Worm (Caenorhabditis elegans) whole organism, late embryonic: ENCODE results near the gene fbxc-49.

Experiments used
- C38D4.7 ChIP-seq: fragments of 200-800 bp; sonication (Bioruptor generic); optimal IDR thresholded peaks from 2 replicates; lab custom pipeline; 2018; ENCODE audit warnings: mild to moderate bottlenecking, missing genetic modification characterization, moderate library complexity, missing compliant biosample characterization
- K02D7.2 ChIP-seq: sonication (generic microtip); optimal IDR thresholded peaks from 2 replicates; lab custom pipeline; 2017; ENCODE audit warnings: mild to moderate bottlenecking, missing genetic modification characterization, missing compliant biosample characterization
- K09A11.1 ChIP-seq: sonication (generic microtip); optimal IDR thresholded peaks from 2 replicates; lab custom pipeline; 2017; ENCODE audit warnings: antibody characterized with exemption, mild to moderate bottlenecking, missing genetic modification characterization, missing compliant biosample characterization; ENCODE audit not compliant: insufficient read depth
- ahr-1 ChIP-seq: sonication (generic microtip); optimal IDR thresholded peaks from 2 replicates; lab custom pipeline; 2016; ENCODE audit warnings: missing genetic modification characterization, missing compliant biosample characterization
- ama-1 ChIP-seq: fragments of 150-350 bp; optimal IDR thresholded peaks from 2 replicates; lab custom pipeline; 2014
- ceh-18 ChIP-seq: sonication (generic microtip); optimal IDR thresholded peaks from 2 replicates; lab custom pipeline; 2016; ENCODE audit warnings: missing genetic modification characterization, missing compliant biosample characterization
- ceh-19 ChIP-seq: fragments of 200-800 bp; sonication (Bioruptor generic); optimal IDR thresholded peaks from 2 replicates; lab custom pipeline; 2018; ENCODE audit warnings: mild to moderate bottlenecking, missing genetic modification characterization, missing compliant biosample characterization
- ceh-2 ChIP-seq: sonication (generic microtip); optimal IDR thresholded peaks from 2 replicates; lab custom pipeline; 2016; ENCODE audit warnings: missing genotype, missing genetic modification characterization, missing compliant biosample characterization
- ceh-24 ChIP-seq: sonication (generic microtip); optimal IDR thresholded peaks from 2 replicates; lab custom pipeline; 2016; ENCODE audit warnings: mild to moderate bottlenecking, missing genetic modification characterization, missing compliant biosample characterization
- ceh-30 ChIP-seq: fragments of 150-350 bp; optimal IDR thresholded peaks from 2 replicates; lab custom pipeline; 2014; ENCODE audit warnings: missing biosample characterization, missing genetic modification characterization
- ceh-34 ChIP-seq: sonication (generic microtip); optimal IDR thresholded peaks from 2 replicates; lab custom pipeline; 2016; ENCODE audit warnings: mild to moderate bottlenecking, missing genetic modification characterization, missing compliant biosample characterization
- ceh-6 ChIP-seq: fragments of 200-800 bp; sonication (Bioruptor generic); optimal IDR thresholded peaks from 2 replicates; lab custom pipeline; 2018; ENCODE audit warnings: mild to moderate bottlenecking, missing genetic modification characterization, missing compliant biosample characterization
- ceh-9 ChIP-seq: sonication (generic microtip); optimal IDR thresholded peaks from 2 replicates; lab custom pipeline; 2016; ENCODE audit warnings: mild to moderate bottlenecking, missing genetic modification characterization, inconsistent platforms, missing compliant biosample characterization
- che-1 ChIP-seq: sonication (generic microtip); optimal IDR thresholded peaks from 2 replicates; lab custom pipeline; 2016; ENCODE audit warnings: mild to moderate bottlenecking, missing genetic modification characterization, missing compliant biosample characterization
- dmd-4 ChIP-seq: sonication (generic microtip); optimal IDR thresholded peaks from 2 replicates; lab custom pipeline; 2016; ENCODE audit warnings: borderline replicate concordance, missing genetic modification characterization, missing compliant biosample characterization
- elt-2 ChIP-seq: sonication (generic microtip); optimal IDR thresholded peaks from 2 replicates; lab custom pipeline; 2016; ENCODE audit warnings: missing genetic modification reagents, missing genetic modification characterization, missing compliant biosample characterization
- ets-4 ChIP-seq: sonication (generic microtip); optimal IDR thresholded peaks from 2 replicates; lab custom pipeline; 2016; ENCODE audit warnings: missing genetic modification characterization, missing compliant biosample characterization
- fax-1 ChIP-seq: sonication (generic microtip); optimal IDR thresholded peaks from 2 replicates; lab custom pipeline; 2016; ENCODE audit warnings: missing genotype, missing genetic modification characterization, missing compliant biosample characterization
- fkh-6 ChIP-seq: sonication (generic microtip); optimal IDR thresholded peaks from 2 replicates; lab custom pipeline; 2016; ENCODE audit warnings: missing genetic modification characterization, missing compliant biosample characterization
- gmeb-2 ChIP-seq: sonication (generic microtip); optimal IDR thresholded peaks from 2 replicates; lab custom pipeline; 2016; ENCODE audit warnings: missing genetic modification characterization, inconsistent platforms, missing compliant biosample characterization
- hlh-15 ChIP-seq: sonication (generic microtip); optimal IDR thresholded peaks from 2 replicates; lab custom pipeline; 2016; ENCODE audit warnings: missing genetic modification characterization, missing compliant biosample characterization
- hlh-6 ChIP-seq: sonication (generic microtip); optimal IDR thresholded peaks from 2 replicates; lab custom pipeline; 2016; ENCODE audit warnings: missing genotype, missing genetic modification characterization, missing compliant biosample characterization
- hlh-8 ChIP-seq: sonication (generic microtip); optimal IDR thresholded peaks from 2 replicates; lab custom pipeline; 2016; ENCODE audit warnings: missing genotype, missing genetic modification characterization, missing compliant biosample characterization
- lim-6 ChIP-seq: sonication (generic microtip); optimal IDR thresholded peaks from 2 replicates; lab custom pipeline; 2016; ENCODE audit warnings: missing genetic modification characterization, missing compliant biosample characterization
- mec-3 ChIP-seq: sonication (generic microtip); optimal IDR thresholded peaks from 2 replicates; lab custom pipeline; 2016; ENCODE audit warnings: borderline replicate concordance, missing genetic modification characterization, missing compliant biosample characterization
- nhr-232 ChIP-seq: sonication (generic microtip); optimal IDR thresholded peaks from 2 replicates; lab custom pipeline; 2016; ENCODE audit warnings: missing genetic modification characterization, missing compliant biosample characterization
- odd-2 ChIP-seq: sonication (generic microtip); optimal IDR thresholded peaks from 2 replicates; lab custom pipeline; 2017; ENCODE audit warnings: antibody characterized with exemption, mild to moderate bottlenecking, missing genetic modification characterization, missing compliant biosample characterization
- pag-3 ChIP-seq: sonication (generic microtip); optimal IDR thresholded peaks from 2 replicates; lab custom pipeline; 2016; ENCODE audit warnings: missing compliant biosample characterization, missing genetic modification characterization, borderline replicate concordance
- pat-9 ChIP-seq: fragments of 200-800 bp; sonication (Bioruptor generic); optimal IDR thresholded peaks from 2 replicates; lab custom pipeline; 2018; ENCODE audit warnings: mild to moderate bottlenecking, missing genetic modification characterization, moderate library complexity, missing compliant biosample characterization
- pax-1 ChIP-seq: fragments of 150-350 bp; optimal IDR thresholded peaks from 2 replicates; lab custom pipeline; 2014; ENCODE audit warnings: missing biosample characterization, missing genetic modification characterization
- pha-4 ChIP-seq: fragments of 150-350 bp; optimal IDR thresholded peaks from 2 replicates; lab custom pipeline; 2018; ENCODE audit warnings: missing biosample characterization, missing genetic modification reagents, missing genetic modification characterization
- pqm-1 ChIP-seq: sonication (generic microtip); optimal IDR thresholded peaks from 2 replicates; lab custom pipeline; 2016; ENCODE audit warnings: missing genetic modification characterization, missing compliant biosample characterization
- pros-1 ChIP-seq: fragments of 150-350 bp; optimal IDR thresholded peaks from 2 replicates; lab custom pipeline; 2014; ENCODE audit warnings: missing biosample characterization, missing genetic modification reagents, missing genetic modification characterization
- ref-2 ChIP-seq: sonication (generic microtip); optimal IDR thresholded peaks from 2 replicates; lab custom pipeline; 2016; ENCODE audit warnings: missing genetic modification characterization, missing compliant biosample characterization
- sdc-2 ChIP-seq: sonication (generic microtip); optimal IDR thresholded peaks from 2 replicates; lab custom pipeline; 2016; ENCODE audit warnings: missing genotype, missing genetic modification characterization, missing compliant biosample characterization
- sox-2 ChIP-seq: fragments of 200-800 bp; sonication (Bioruptor generic); IDR thresholded peaks from 2 replicates; pipeline ENCODE4 v1.3.6; 2022; ENCODE audit warnings: missing genetic modification reagents, missing genetic modification characterization, missing compliant biosample characterization
- tbx-2 ChIP-seq: sonication (generic microtip); optimal IDR thresholded peaks from 2 replicates; lab custom pipeline; 2016; ENCODE audit warnings: missing genetic modification characterization, missing compliant biosample characterization
- tbx-7 ChIP-seq: sonication (generic microtip); optimal IDR thresholded peaks from 2 replicates; lab custom pipeline; 2016; ENCODE audit warnings: missing genotype, missing genetic modification characterization, missing compliant biosample characterization
- ttx-3 ChIP-seq: sonication (generic microtip); optimal IDR thresholded peaks from 2 replicates; lab custom pipeline; 2016; ENCODE audit warnings: missing genetic modification reagents, missing genetic modification characterization, missing compliant biosample characterization
- unc-86 ChIP-seq: sonication (generic microtip); optimal IDR thresholded peaks from 2 replicates; lab custom pipeline; 2016; ENCODE audit warnings: missing genetic modification characterization, missing compliant biosample characterization
- zip-5 ChIP-seq: sonication (generic microtip); optimal IDR thresholded peaks from 2 replicates; lab custom pipeline; 2016; ENCODE audit warnings: missing genetic modification characterization, missing compliant biosample characterization
- ztf-16 ChIP-seq: sonication (generic microtip); optimal IDR thresholded peaks from 2 replicates; lab custom pipeline; 2017; ENCODE audit warnings: missing genetic modification characterization, missing compliant biosample characterization

Gene fbxc-49

DNA sequence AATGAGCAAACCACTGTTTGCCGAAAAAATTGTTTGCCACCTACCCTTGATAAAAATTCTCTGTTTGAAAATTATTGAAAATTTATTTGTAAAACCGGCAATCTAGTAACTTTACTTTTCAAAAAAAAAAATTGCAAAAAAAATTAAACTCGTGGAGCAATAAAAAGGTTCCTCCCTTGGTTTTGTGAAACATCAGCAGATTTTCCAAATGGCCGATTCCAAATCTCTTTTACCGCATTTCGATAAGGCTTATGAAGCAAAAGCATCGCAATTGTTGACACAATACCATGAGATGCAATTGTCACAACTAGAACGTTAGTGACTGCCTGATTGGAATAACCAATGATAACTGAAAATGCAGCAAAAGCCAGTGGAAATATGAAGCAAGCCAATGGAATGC is 30.6 kb downstream of the fbxc-49 start:
- TF ChIP-seq pax-1 (tag; lab: Kevin White, UChicago), result no peak
- TF ChIP-seq pros-1 (tag; lab: Kevin White, UChicago), result no peak
- TF ChIP-seq ceh-18 (tag; lab: Kevin White, UChicago), result no peak
- TF ChIP-seq elt-2 (tag; lab: Kevin White, UChicago), result no peak
- TF ChIP-seq fax-1 (tag; lab: Kevin White, UChicago), result no peak
- no peak for TF ChIP-seq pha-4 (tag; lab: Kevin White, UChicago)
- TF ChIP-seq che-1, result no peak
- TF ChIP-seq ztf-16 (tag; lab: Kevin White, UChicago), result no peak
- no peak for TF ChIP-seq nhr-232 (tag; lab: Kevin White, UChicago)
- no peak for TF ChIP-seq ahr-1 (tag; lab: Kevin White, UChicago)
- TF ChIP-seq hlh-6 (tag; lab: Kevin White, UChicago), result no peak
- TF ChIP-seq ceh-2, result no peak
- TF ChIP-seq pat-9 (tag; lab: Kevin White, UChicago), result no peak
- no peak for TF ChIP-seq hlh-15 (tag; lab: Kevin White, UChicago)
- TF ChIP-seq ceh-34, result no peak
- TF ChIP-seq pag-3 (tag; lab: Kevin White, UChicago), result no peak
- no peak for TF ChIP-seq mec-3 (tag; lab: Kevin White, UChicago)
- no peak for TF ChIP-seq ets-4 (tag; lab: Kevin White, UChicago)

DNA sequence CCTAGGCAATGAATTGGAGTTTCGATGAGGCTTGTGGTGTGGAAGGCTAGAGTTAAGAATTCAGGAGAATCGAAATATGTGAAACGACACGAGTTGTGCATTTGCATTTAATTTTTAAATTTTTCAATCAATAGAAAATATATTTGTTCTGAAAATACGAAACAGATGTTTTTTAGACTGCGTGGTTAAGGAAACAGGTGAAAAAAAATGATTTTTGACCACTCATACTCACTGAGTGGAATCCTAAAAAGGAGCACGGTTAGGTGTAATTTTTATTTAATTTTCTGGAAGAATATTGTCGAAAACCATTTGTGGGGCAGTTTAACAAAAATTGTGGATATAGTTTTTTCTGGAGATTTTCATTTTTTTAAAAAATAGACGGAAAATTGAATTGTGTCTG is 32.9 kb downstream of the fbxc-49 start, which contains the start of gene srh-195:
TSS of gene srh-195 (minus strand) at position 101 of the 400 bp plus-strand sequence.
- TF ChIP-seq ref-2 (tag; lab: Kevin White, UChicago) (no peak), ceh-19 (no peak), zip-5 (tag; lab: Kevin White, UChicago) (no peak), C38D4.7 (GFP tag; lab: Kevin White, UChicago) (no peak), ceh-6 (no peak), ceh-24 (tag; lab: Kevin White, UChicago) (no peak), fkh-6 (no peak), pros-1 (tag; lab: Kevin White, UChicago) (no peak), pat-9 (tag; lab: Kevin White, UChicago) (no peak), che-1 (no peak), K02D7.2 (no peak), ttx-3 (no peak), gmeb-2 (tag; lab: Kevin White, UChicago) (no peak), dmd-4 (tag; lab: Kevin White, UChicago) (no peak), hlh-8 (tag; lab: Kevin White, UChicago) (no peak), sox-2 (GFP tag; lab: Robert Waterston, UW) (no peak), tbx-7 (tag; lab: Kevin White, UChicago) (no peak), lim-6 (tag; lab: Kevin White, UChicago) (no peak), ztf-16 (tag; lab: Kevin White, UChicago) (no peak)

DNA sequence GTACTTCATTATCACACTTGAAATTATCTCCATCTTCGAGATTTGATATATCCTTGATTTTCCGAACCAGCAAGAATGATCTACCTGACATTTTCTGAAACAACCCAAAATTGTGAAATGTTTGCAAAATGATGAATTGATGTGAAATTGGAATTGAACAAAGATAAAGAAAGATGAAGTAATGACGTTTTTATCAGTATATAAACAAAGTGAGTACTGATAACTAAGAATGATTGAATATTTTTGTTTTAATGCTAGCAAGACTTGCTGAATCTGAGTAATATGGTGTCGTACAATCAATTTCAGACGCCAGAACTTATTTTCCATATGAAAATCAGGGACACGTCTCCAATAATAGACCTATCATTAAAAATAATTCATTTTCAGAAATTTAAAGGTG is 38.2 kb downstream of the fbxc-49 start, which contains the start of gene math-37:
TSS of gene math-37 (minus strand) at position 101 of the 400 bp plus-strand sequence.
- no peak for TF ChIP-seq ceh-2
- TF ChIP-seq odd-2, result no peak
- no peak for TF ChIP-seq K09A11.1 (tag; lab: Kevin White, UChicago)
- TF ChIP-seq ama-1 (lab: Kevin White, UChicago), result no peak
- TF ChIP-seq pqm-1 (tag; lab: Kevin White, UChicago), result no peak
- no peak for TF ChIP-seq ceh-30
- TF ChIP-seq sdc-2 (tag; lab: Kevin White, UChicago), result no peak
- TF ChIP-seq unc-86 (tag; lab: Kevin White, UChicago), result no peak
- no peak for TF ChIP-seq tbx-2 (tag; lab: Kevin White, UChicago)
- TF ChIP-seq ceh-9 (tag; lab: Kevin White, UChicago), result no peak
- TF ChIP-seq ref-2 (tag; lab: Kevin White, UChicago), result no peak
- TF ChIP-seq, all 69 proteins: peak for 0
